Worm (Caenorhabditis elegans): ENCODE data around the gene cdc-73.
A peak's percentile ranks its signal among the peaks of the same experiment; 100 is the strongest.

cdc-73 gene

ce11 chrIV:4016723-4017122 is 25.7 kb upstream of the cdc-73 start:
- TF ChIP-seq elt-1 (tag; optimal IDR thresholded peaks at IDR 0.05) (no peak), eor-1 (tag; optimal IDR thresholded peaks at IDR 0.05) (no peak), pqm-1 (tag; optimal IDR thresholded peaks at IDR 0.05) (no peak), jun-1 (tag; optimal IDR thresholded peaks at IDR 0.05) (no peak), nfya-1 (tag; optimal IDR thresholded peaks at IDR 0.05; ENCODE audit: insufficient read depth) (no peak), aly-2 (tag; optimal IDR thresholded peaks at IDR 0.05) (no peak), sea-2 (GFP tag; optimal IDR thresholded peaks at IDR 0.05) (no peak), fkh-2 (tag; optimal IDR thresholded peaks at IDR 0.05) (no peak), fos-1 (tag; optimal IDR thresholded peaks at IDR 0.05) (no peak), nhr-77 (tag; optimal IDR thresholded peaks at IDR 0.05) (no peak)

ce11 chrIV:4018692-4019387 is 23.5 kb upstream of the cdc-73 start:
- TF ChIP-seq ceh-82 (tag; optimal IDR thresholded peaks at IDR 0.05) (no peak), unc-39 (tag; optimal IDR thresholded peaks at IDR 0.05) (no peak), ZK546.5 (tag; optimal IDR thresholded peaks at IDR 0.05) (no peak), nhr-25 (tag; optimal IDR thresholded peaks at IDR 0.05) (no peak), lin-39 (tag; optimal IDR thresholded peaks at IDR 0.05) (no peak), egl-5 (tag; optimal IDR thresholded peaks at IDR 0.05) (peak; percentile 33), ceh-28 (tag; optimal IDR thresholded peaks at IDR 0.05) (no peak), elt-2 (tag; optimal IDR thresholded peaks at IDR 0.05) (peak; percentile 47), fkh-10 (GFP tag; optimal IDR thresholded peaks at IDR 0.05) (no peak), ama-1 (optimal IDR thresholded peaks at IDR 0.05) (peak; percentile 11), pha-4 (tag; optimal IDR thresholded peaks at IDR 0.05) (no peak), zag-1 (tag; optimal IDR thresholded peaks at IDR 0.05) (no peak)

DNA sequence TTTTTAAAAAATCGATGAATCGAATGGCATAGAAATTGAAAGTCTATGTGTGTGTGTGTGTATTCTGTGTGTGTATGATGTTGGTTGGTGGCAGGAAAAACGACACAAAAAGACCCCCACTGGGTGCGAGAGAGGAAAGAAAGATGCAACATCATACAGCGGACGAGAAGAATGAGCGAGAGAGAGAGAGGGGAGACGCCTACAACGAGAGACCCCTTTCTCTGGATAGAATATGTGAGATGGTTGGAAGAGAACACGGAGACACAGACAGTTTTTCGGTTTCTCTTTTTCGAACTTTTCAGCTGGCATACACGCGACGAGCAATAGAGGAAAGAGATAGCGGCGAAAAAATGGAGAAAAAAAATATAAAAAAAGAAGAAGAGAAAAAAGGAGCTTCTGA is 22.5 kb upstream of the cdc-73 start:
- peak; percentile 55 for TF ChIP-seq ama-1 (optimal IDR thresholded peaks at IDR 0.05)
- TF ChIP-seq nfya-1 (tag; optimal IDR thresholded peaks at IDR 0.05; ENCODE audit: insufficient read depth) = peak; percentile 86
- no peak for TF ChIP-seq elt-3 (tag; optimal IDR thresholded peaks at IDR 0.05)
- no peak for TF ChIP-seq mml-1 (tag; optimal IDR thresholded peaks at IDR 0.05)
- no peak for TF ChIP-seq sea-2 (GFP tag; optimal IDR thresholded peaks at IDR 0.05)
- no peak for TF ChIP-seq R02D3.7 (tag; optimal IDR thresholded peaks at IDR 0.05)
- TF ChIP-seq jun-1 (tag; optimal IDR thresholded peaks at IDR 0.05) = peak; percentile 52
- no peak for TF ChIP-seq unc-62 (GFP tag; optimal IDR thresholded peaks at IDR 0.05)
- no peak for TF ChIP-seq ceh-82 (tag; optimal IDR thresholded peaks at IDR 0.05)
- TF ChIP-seq nhr-25 (tag; optimal IDR thresholded peaks at IDR 0.05) = peak; percentile 43
- no peak for TF ChIP-seq nhr-43 (tag; optimal IDR thresholded peaks at IDR 0.05; ENCODE audit: poor library complexity, severe bottlenecking)
- TF ChIP-seq zag-1 (tag; optimal IDR thresholded peaks at IDR 0.05) = no peak
- TF ChIP-seq ZK546.5 (tag; optimal IDR thresholded peaks at IDR 0.05) = no peak
- no peak for TF ChIP-seq eor-1 (tag; optimal IDR thresholded peaks at IDR 0.05)
- TF ChIP-seq fos-1 (tag; optimal IDR thresholded peaks at IDR 0.05) = no peak
- no peak for TF ChIP-seq ztf-11 (tag; optimal IDR thresholded peaks at IDR 0.05)
- TF ChIP-seq lin-39 (tag; optimal IDR thresholded peaks at IDR 0.05) = peak; percentile 86
- TF ChIP-seq nhr-77 (tag; optimal IDR thresholded peaks at IDR 0.05) = no peak
- no peak for TF ChIP-seq unc-39 (tag; optimal IDR thresholded peaks at IDR 0.05)
- TF ChIP-seq ceh-16 (tag; optimal IDR thresholded peaks at IDR 0.05) = no peak
- peak; percentile 91 for TF ChIP-seq pha-4 (tag; optimal IDR thresholded peaks at IDR 0.05)
- no peak for TF ChIP-seq daf-12 (tag; optimal IDR thresholded peaks at IDR 0.05)
- no peak for TF ChIP-seq skn-1 (tag; optimal IDR thresholded peaks at IDR 0.05)
- no peak for TF ChIP-seq nhr-237 (tag; optimal IDR thresholded peaks at IDR 0.05)
- TF ChIP-seq nhr-23 (tag; optimal IDR thresholded peaks at IDR 0.05) = peak; percentile 20
- no peak for TF ChIP-seq fkh-10 (GFP tag; optimal IDR thresholded peaks at IDR 0.05)
- TF ChIP-seq hmg-11 (tag; optimal IDR thresholded peaks at IDR 0.05) = peak; percentile 95
- TF ChIP-seq ceh-9 (tag; optimal IDR thresholded peaks at IDR 0.05) = no peak
- peak; percentile 30 for TF ChIP-seq pqm-1 (tag; optimal IDR thresholded peaks at IDR 0.05)
- no peak for TF ChIP-seq nhr-67 (tag; optimal IDR thresholded peaks at IDR 0.05)
- TF ChIP-seq lin-15B (tag; optimal IDR thresholded peaks at IDR 0.05) = peak; percentile 51
- peak; percentile 7 for TF ChIP-seq nhr-76 (tag; optimal IDR thresholded peaks at IDR 0.05)
- no peak for TF ChIP-seq fkh-2 (tag; optimal IDR thresholded peaks at IDR 0.05)
- no peak for TF ChIP-seq nhr-12 (tag; optimal IDR thresholded peaks at IDR 0.05)
- TF ChIP-seq aly-2 (tag; optimal IDR thresholded peaks at IDR 0.05) = no peak
- peak; percentile 43 for TF ChIP-seq snpc-4 (tag; optimal IDR thresholded peaks at IDR 0.05)
- TF ChIP-seq nhr-28 (tag; optimal IDR thresholded peaks at IDR 0.05) = no peak
- peak; percentile 23 for TF ChIP-seq tbx-2 (tag; optimal IDR thresholded peaks at IDR 0.05)
- TF ChIP-seq elt-2 (tag; optimal IDR thresholded peaks at IDR 0.05) = peak; percentile 69
- no peak for TF ChIP-seq lsy-12 (tag; optimal IDR thresholded peaks at IDR 0.05)
- no peak for TF ChIP-seq egl-27 (tag; optimal IDR thresholded peaks at IDR 0.05)
- peak; percentile 77 for TF ChIP-seq egl-5 (tag; optimal IDR thresholded peaks at IDR 0.05)
- TF ChIP-seq ceh-28 (tag; optimal IDR thresholded peaks at IDR 0.05) = no peak
- TF ChIP-seq mdl-1 (tag; optimal IDR thresholded peaks at IDR 0.05) = peak; percentile 74
- TF ChIP-seq ztf-4 (tag; optimal IDR thresholded peaks at IDR 0.05) = no peak
- TF ChIP-seq elt-1 (tag; optimal IDR thresholded peaks at IDR 0.05) = no peak
